Fruit fly (Drosophila melanogaster) whole organism, adult: ENCODE results near the gene CycJ.

Experiments
- CG11617 ChIP-seq: fragments of 200-800 bp; sonication (Bioruptor generic); optimal IDR thresholded peaks from 2 replicates; lab custom pipeline; 2017; ENCODE audit warnings: mild to moderate bottlenecking, missing biosample characterization, missing genetic modification reagents, missing genetic modification characterization
- CG12768 ChIP-seq: fragments of 200-800 bp; sonication (Bioruptor generic); optimal IDR thresholded peaks from 2 replicates; lab custom pipeline; 2017; ENCODE audit warnings: missing biosample characterization, missing genetic modification characterization, mild to moderate bottlenecking, moderate library complexity, missing genetic modification reagents
- CG14711 ChIP-seq: fragments of 200-800 bp; sonication (Bioruptor generic); optimal IDR thresholded peaks from 2 replicates; lab custom pipeline; 2018; ENCODE audit warnings: missing biosample characterization, mild to moderate bottlenecking, missing genetic modification characterization, moderate library complexity
- CG7045 ChIP-seq: fragments of 200-800 bp; sonication (Bioruptor generic); optimal IDR thresholded peaks from 2 replicates; lab custom pipeline; 2017; ENCODE audit warnings: missing biosample characterization, mild to moderate bottlenecking, missing genetic modification characterization
- Clk ChIP-seq: fragments of 200-800 bp; sonication (Bioruptor generic); optimal IDR thresholded peaks from 2 replicates; lab custom pipeline; 2017; ENCODE audit warnings: missing biosample characterization, missing genetic modification characterization
- Crg-1 ChIP-seq: fragments of 200-800 bp; sonication (Bioruptor generic); optimal IDR thresholded peaks from 2 replicates; lab custom pipeline; 2016; ENCODE audit warnings: missing biosample characterization, missing genetic modification characterization
- Mnt ChIP-seq: fragments of 200-800 bp; sonication (Bioruptor generic); optimal IDR thresholded peaks from 2 replicates; lab custom pipeline; 2016; ENCODE audit warnings: missing biosample characterization, mild to moderate bottlenecking, missing genetic modification characterization
- bab1 ChIP-seq: fragments of 200-800 bp; sonication (Bioruptor generic); optimal IDR thresholded peaks from 3 replicates; lab custom pipeline; 2019; ENCODE audit warnings: missing biosample characterization, mild to moderate bottlenecking, missing genetic modification characterization, moderate library complexity
- cic ChIP-seq: fragments of 200-800 bp; sonication (Bioruptor generic); optimal IDR thresholded peaks from 2 replicates; lab custom pipeline; 2017; ENCODE audit warnings: missing biosample characterization, mild to moderate bottlenecking, missing genetic modification characterization, moderate library complexity
- cnc ChIP-seq, 2 experiments: fragments of >200 bp; optimal IDR thresholded peaks; 2 replicates each; lab custom pipeline; 2017
- kay ChIP-seq: fragments of 200-800 bp; sonication (Bioruptor generic); peaks from one replicate; lab custom pipeline; 2016; ENCODE audit warnings: missing biosample characterization, missing genetic modification characterization, borderline replicate concordance
- ovo ChIP-seq: fragments of 200-800 bp; sonication (Bioruptor generic); optimal IDR thresholded peaks from 2 replicates; lab custom pipeline; 2016; ENCODE audit warnings: missing biosample characterization, missing genetic modification characterization
- tj ChIP-seq: fragments of 200-800 bp; sonication (Bioruptor generic); optimal IDR thresholded peaks from 3 replicates; lab custom pipeline; 2017; ENCODE audit warnings: missing biosample characterization, mild to moderate bottlenecking, missing genetic modification characterization, moderate library complexity
- toe ChIP-seq: fragments of 200-800 bp; sonication (Bioruptor generic); optimal IDR thresholded peaks from 2 replicates; lab custom pipeline; 2016; ENCODE audit warnings: missing biosample characterization, missing genetic modification characterization

DNA sequence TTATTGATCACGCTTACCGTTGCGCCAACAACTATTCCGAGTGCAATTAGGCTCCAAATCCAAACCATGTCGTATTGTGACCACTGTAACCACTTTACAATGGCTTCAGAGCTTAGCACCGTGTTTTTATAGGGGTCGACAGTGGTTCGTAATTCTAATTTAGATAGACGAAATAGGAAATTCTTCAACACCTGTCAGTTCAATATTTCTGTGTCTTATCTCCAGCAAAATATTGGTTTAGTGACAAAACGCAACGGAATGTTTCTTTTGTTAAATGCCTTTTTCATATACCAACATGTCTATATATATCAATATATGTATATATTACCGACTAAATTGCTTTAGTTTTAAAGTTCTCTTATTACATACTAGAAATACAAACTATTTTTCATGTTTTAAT is 18.3 kb downstream of the CycJ start, which contains the start of gene CG43074:
- TF ChIP-seq tj (no peak), CG12768 (GFP tag; lab: Kevin White, UChicago) (no peak), kay (GFP tag; lab: Kevin White, UChicago) (no peak), Clk (GFP tag; lab: Kevin White, UChicago) (no peak), CG14711 (no peak), Mnt (GFP tag; lab: Kevin White, UChicago) (no peak), CG11617 (no peak), cnc (optimal IDR thresholded peaks at IDR 0.05; lab: Kevin White, UChicago) (no peak), ovo (no peak), bab1 (GFP tag; lab: Kevin White, UChicago) (no peak), Crg-1 (GFP tag; lab: Kevin White, UChicago) (no peak), CG7045 (no peak), toe (GFP tag; lab: Kevin White, UChicago) (no peak), cic (no peak)
